Fruit fly (Drosophila melanogaster): ENCODE measurements around the gene Gr22a.

dm6 chr2L:1839019-1839418 lies 44.3 kb upstream of the Gr22a start:
- TF ChIP-seq Hmr (GFP tag; optimal IDR thresholded peaks at IDR 0.05), result no peak
- TF ChIP-seq D (optimal IDR thresholded peaks at IDR 0.05), result no peak
- TF ChIP-seq D (GFP tag; optimal IDR thresholded peaks at IDR 0.05), result no peak
- TF ChIP-seq stc (GFP tag; IDR thresholded peaks at IDR 0.05), result no peak
- TF ChIP-seq kay (GFP tag; optimal IDR thresholded peaks at IDR 0.05), result no peak
- TF ChIP-seq Dll (GFP tag; IDR thresholded peaks at IDR 0.05; ENCODE audit: partially characterized antibody), result no peak
- TF ChIP-seq CG34224 (GFP tag; IDR thresholded peaks at IDR 0.05; ENCODE audit: partially characterized antibody), result no peak
- TF ChIP-seq zen (tag; optimal IDR thresholded peaks at IDR 0.05), result no peak
- no peak for TF ChIP-seq CG11695 (GFP tag; IDR thresholded peaks at IDR 0.05)
- TF ChIP-seq CG31365 (tag; optimal IDR thresholded peaks at IDR 0.05), result no peak
- TF ChIP-seq lab (GFP tag; optimal IDR thresholded peaks at IDR 0.05), result no peak
- TF ChIP-seq zen2 (GFP tag; IDR thresholded peaks at IDR 0.05; ENCODE audit: partially characterized antibody), result no peak
- peak; percentile 88 for TF ChIP-seq Ets65A (GFP tag)
- TF ChIP-seq CG11247 (GFP tag; IDR thresholded peaks at IDR 0.05), result no peak

Data from whole organism, embryonic.